Worm (Caenorhabditis elegans): ENCODE data around the gene utp-20.

DNA sequence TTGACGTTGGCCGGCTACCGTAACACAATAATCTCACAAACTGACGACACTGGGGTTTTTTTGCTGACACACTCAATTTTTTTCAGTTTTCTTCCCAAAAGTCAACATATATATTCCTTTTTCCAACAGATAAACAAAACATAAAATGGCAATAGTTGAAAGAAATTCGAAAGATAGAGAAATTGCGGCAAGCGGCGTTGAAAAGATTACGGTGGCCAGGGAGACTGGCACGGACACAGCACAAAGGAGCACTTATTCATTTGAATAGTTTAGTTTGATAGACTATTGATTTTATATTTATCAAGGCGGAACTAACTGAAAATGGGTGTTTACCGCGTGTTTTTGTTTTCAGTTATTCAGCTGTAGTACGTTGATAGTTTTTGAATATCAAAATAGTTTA is 14.9 kb upstream of the utp-20 start, which contains the start of gene toe-2:
- TF ChIP-seq fkh-10 (GFP tag; optimal IDR thresholded peaks at IDR 0.05) (no peak), mdl-1 (tag; optimal IDR thresholded peaks at IDR 0.05) (no peak), ama-1 (optimal IDR thresholded peaks at IDR 0.05) (no peak), elt-2 (tag; optimal IDR thresholded peaks at IDR 0.05) (peak; percentile 55), tbx-2 (tag; optimal IDR thresholded peaks at IDR 0.05) (no peak), pha-4 (tag; optimal IDR thresholded peaks at IDR 0.05) (no peak)

Data from whole organism, L3 larva.